Fruit fly (Drosophila melanogaster): ENCODE data around the gene tey.

DNA sequence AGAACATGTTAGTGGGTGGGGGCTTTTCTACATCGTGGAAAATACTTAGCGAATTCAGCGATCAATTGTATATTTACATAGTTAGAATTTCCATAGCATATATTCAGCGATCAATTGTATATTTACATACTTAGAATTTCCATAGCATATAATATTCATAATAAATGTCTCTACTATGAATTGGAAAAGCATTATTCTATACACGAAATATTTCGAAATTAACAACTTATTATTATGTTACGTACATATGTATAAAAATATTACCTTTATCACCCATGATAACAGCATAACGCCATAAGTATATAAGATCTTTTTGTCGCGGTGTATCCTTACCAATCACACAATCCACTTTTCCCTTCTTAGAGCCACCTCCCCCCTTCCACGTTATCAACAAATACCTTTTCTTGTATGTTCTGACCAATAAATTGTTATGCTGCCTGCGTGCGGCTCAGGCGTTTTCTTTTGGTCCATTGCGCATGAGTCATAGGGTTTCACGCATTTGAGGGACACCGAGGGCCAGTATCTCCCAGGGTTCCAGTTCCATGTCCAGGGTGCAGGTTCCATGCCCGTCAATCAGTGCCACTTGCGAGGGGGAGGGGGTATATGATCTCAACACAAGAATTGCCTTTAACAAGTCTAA lies 27.0 kb downstream of the tey start:
- TF ChIP-seq CG30431 (GFP tag; optimal IDR thresholded peaks at IDR 0.05) (peak; percentile 59), CG8765 (GFP tag; IDR thresholded peaks at IDR 0.05) (peak; percentile 43; the same call in 1 of the 2 replicates), CG6854 (GFP tag; optimal IDR thresholded peaks at IDR 0.05) (no peak), Trl (optimal IDR thresholded peaks at IDR 0.05) (no peak), Trl (GFP tag; optimal IDR thresholded peaks at IDR 0.05) (no peak), her (GFP tag; optimal IDR thresholded peaks at IDR 0.05) (no peak), Jarid2 (GFP tag; optimal IDR thresholded peaks at IDR 0.05) (no peak), al (GFP tag; IDR thresholded peaks at IDR 0.05) (no peak), Chrac-16 (GFP tag; optimal IDR thresholded peaks at IDR 0.05) (peak; percentile 48), Awh (GFP tag; IDR thresholded peaks at IDR 0.05) (0 out of 2 replicates have a peak, but pooled peaks have one; percentile 15), bigmax (GFP tag; optimal IDR thresholded peaks at IDR 0.05) (no peak), H2.0 (GFP tag; IDR thresholded peaks at IDR 0.05) (no peak), nerfin-2 (GFP tag; IDR thresholded peaks at IDR 0.05; ENCODE audit: partially characterized antibody) (no peak)
